Fruit fly (Drosophila melanogaster) whole organism, adult: ENCODE measurements around the gene CG14841.

Experiments used
- CG11617 ChIP-seq: fragments of 200-800 bp; sonication (Bioruptor generic); optimal IDR thresholded peaks from 2 replicates; lab custom pipeline; 2017; ENCODE audit warnings: mild to moderate bottlenecking, missing biosample characterization, missing genetic modification reagents, missing genetic modification characterization
- CG12768 ChIP-seq: fragments of 200-800 bp; sonication (Bioruptor generic); optimal IDR thresholded peaks from 2 replicates; lab custom pipeline; 2017; ENCODE audit warnings: missing biosample characterization, missing genetic modification characterization, mild to moderate bottlenecking, moderate library complexity, missing genetic modification reagents
- CG14711 ChIP-seq: fragments of 200-800 bp; sonication (Bioruptor generic); optimal IDR thresholded peaks from 2 replicates; lab custom pipeline; 2018; ENCODE audit warnings: missing biosample characterization, mild to moderate bottlenecking, missing genetic modification characterization, moderate library complexity
- CG1620 ChIP-seq: fragments of 200-800 bp; sonication (Bioruptor generic); optimal IDR thresholded peaks from 2 replicates; lab custom pipeline; 2016; ENCODE audit warnings: missing biosample characterization, missing genetic modification characterization
- CG33017 ChIP-seq: fragments of 200-800 bp; sonication (Bioruptor generic); optimal IDR thresholded peaks from 2 replicates; lab custom pipeline; 2018; ENCODE audit warnings: missing biosample characterization, mild to moderate bottlenecking, missing genetic modification characterization, moderate library complexity
- CG5204 ChIP-seq: fragments of 200-800 bp; sonication (Bioruptor generic); optimal IDR thresholded peaks from 2 replicates; lab custom pipeline; 2016; ENCODE audit warnings: missing biosample characterization, missing genetic modification characterization
- CG7101 ChIP-seq: fragments of 200-800 bp; sonication (Bioruptor generic); optimal IDR thresholded peaks from 2 replicates; lab custom pipeline; 2018; ENCODE audit warnings: missing biosample characterization, mild to moderate bottlenecking, missing genetic modification characterization, moderate library complexity
- Clk ChIP-seq: fragments of 200-800 bp; sonication (Bioruptor generic); optimal IDR thresholded peaks from 2 replicates; lab custom pipeline; 2017; ENCODE audit warnings: missing biosample characterization, missing genetic modification characterization
- Crg-1 ChIP-seq: fragments of 200-800 bp; sonication (Bioruptor generic); optimal IDR thresholded peaks from 2 replicates; lab custom pipeline; 2016; ENCODE audit warnings: missing biosample characterization, missing genetic modification characterization
- Hr96 ChIP-seq: fragments of 200-800 bp; sonication (Bioruptor generic); optimal IDR thresholded peaks from 2 replicates; lab custom pipeline; 2016; ENCODE audit warnings: missing biosample characterization, missing genetic modification characterization
- Mnt ChIP-seq: fragments of 200-800 bp; sonication (Bioruptor generic); optimal IDR thresholded peaks from 2 replicates; lab custom pipeline; 2016; ENCODE audit warnings: missing biosample characterization, mild to moderate bottlenecking, missing genetic modification characterization
- kay ChIP-seq: fragments of 200-800 bp; sonication (Bioruptor generic); peaks from one replicate; lab custom pipeline; 2016; ENCODE audit warnings: missing biosample characterization, missing genetic modification characterization, borderline replicate concordance
- ovo ChIP-seq: fragments of 200-800 bp; sonication (Bioruptor generic); optimal IDR thresholded peaks from 2 replicates; lab custom pipeline; 2016; ENCODE audit warnings: missing biosample characterization, missing genetic modification characterization
- tj ChIP-seq: fragments of 200-800 bp; sonication (Bioruptor generic); optimal IDR thresholded peaks from 3 replicates; lab custom pipeline; 2017; ENCODE audit warnings: missing biosample characterization, mild to moderate bottlenecking, missing genetic modification characterization, moderate library complexity

DNA sequence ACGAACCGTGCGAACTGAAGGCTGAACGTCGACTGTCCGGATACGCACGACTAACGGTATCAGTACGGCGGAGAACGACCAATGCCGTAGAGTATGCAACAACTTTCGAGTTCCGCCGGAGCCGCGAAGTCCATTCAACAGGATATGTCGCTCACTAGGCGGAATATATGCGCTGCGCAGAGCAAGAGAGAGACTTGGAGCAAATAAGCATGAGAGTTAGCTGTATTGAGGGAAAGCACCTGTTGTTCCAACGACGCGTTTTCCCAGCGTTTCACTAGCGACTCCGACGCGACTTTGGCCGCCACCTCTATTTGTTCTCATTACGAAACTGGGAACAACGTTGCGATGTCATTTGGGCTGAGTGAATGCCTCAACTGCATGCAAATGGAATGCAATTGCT, 47.4 kb downstream of the CG14841 start, which contains the start of gene Dop1R1:
- TF ChIP-seq CG14711 (tag; lab: Kevin White, UChicago) (no peak), CG11617 (GFP tag; lab: Kevin White, UChicago) (no peak), Crg-1 (GFP tag; lab: Kevin White, UChicago) (no peak), Mnt (GFP tag; lab: Kevin White, UChicago) (no peak), tj (GFP tag; lab: Kevin White, UChicago) (no peak), CG7101 (tag; lab: Kevin White, UChicago) (no peak), CG1620 (GFP tag; lab: Kevin White, UChicago) (no peak), CG33017 (tag; lab: Kevin White, UChicago) (no peak), Clk (GFP tag; lab: Kevin White, UChicago) (no peak), ovo (GFP tag; lab: Kevin White, UChicago) (no peak), Hr96 (GFP tag; lab: Kevin White, UChicago) (no peak), kay (GFP tag; lab: Kevin White, UChicago) (no peak), CG12768 (GFP tag; lab: Kevin White, UChicago) (no peak), CG5204 (GFP tag; lab: Kevin White, UChicago) (no peak)
